Worm (Caenorhabditis elegans): Measurements from ENCODE around the gene glct-6.
"Not testable (repeated sequence)": the region's sequence is repeated elsewhere in the genome, so short reads cannot be mapped to it uniquely, and the experiment has no call there.

- not testable (repeated sequence) for TF ChIP-seq hlh-30 (tag; optimal IDR thresholded peaks at IDR 0.05; ENCODE audit: insufficient read depth); nhr-6 (tag; optimal IDR thresholded peaks at IDR 0.05); skn-1 (tag; optimal IDR thresholded peaks at IDR 0.05); F37D6.2 (tag; optimal IDR thresholded peaks at IDR 0.05); ceh-28 (tag; optimal IDR thresholded peaks at IDR 0.05); ama-1 (optimal IDR thresholded peaks at IDR 0.05); Y75B8A.6 (GFP tag; IDR thresholded peaks at IDR 0.05); set-16 (GFP tag; IDR thresholded peaks at IDR 0.05); daf-19 (GFP tag; conservative IDR thresholded peaks at IDR 0.05); nhr-77 (tag; optimal IDR thresholded peaks at IDR 0.05)
- TF ChIP-seq mxl-2 (GFP tag; conservative IDR thresholded peaks at IDR 0.05) = 0 out of 2 replicates have a peak, but pooled peaks have one; percentile 10
- peak; percentile 40; the same call in 1 of the 2 replicates for TF ChIP-seq lin-38 (GFP tag; IDR thresholded peaks at IDR 0.05)
These were observed 12.8 kb upstream of the glct-6 start for ce11 chrIV:3771182-3771581.
